Worm (Caenorhabditis elegans) whole organism, mixed stage, embryonic: ENCODE results near the gene srh-128.
"Not testable (repeated sequence)": the region's sequence is repeated elsewhere in the genome, so short reads cannot be mapped to it uniquely, and the experiment has no call there.

Source experiments
- M03D4.4 ChIP-seq: sonication (generic microtip); optimal IDR thresholded peaks from 2 replicates; lab custom pipeline; 2017; ENCODE audit warnings: mild to moderate bottlenecking, missing genetic modification characterization, missing compliant biosample characterization
- bed-3 ChIP-seq: fragments of 200-800 bp; sonication (Bioruptor generic); optimal IDR thresholded peaks from 3 replicates; lab custom pipeline; 2018; ENCODE audit warnings: mild to moderate bottlenecking, missing genetic modification characterization, moderate library complexity, missing compliant biosample characterization
- blmp-1 ChIP-seq: fragments of 150-350 bp; optimal IDR thresholded peaks from 2 replicates; lab custom pipeline; 2014; ENCODE audit warnings: missing biosample characterization, missing genetic modification characterization
- ceh-39 ChIP-seq: fragments of 150-350 bp; optimal IDR thresholded peaks from 2 replicates; lab custom pipeline; 2014; ENCODE audit warnings: missing biosample characterization, missing genetic modification characterization
- ces-1 ChIP-seq: fragments of 150-350 bp; optimal IDR thresholded peaks from 2 replicates; lab custom pipeline; 2014; ENCODE audit warnings: missing biosample characterization, missing genetic modification reagents, missing genetic modification characterization
- drap-1 ChIP-seq: fragments of 200-800 bp; sonication (Bioruptor generic); optimal IDR thresholded peaks from 3 replicates; lab custom pipeline; 2018; ENCODE audit warnings: mild to moderate bottlenecking, missing genetic modification characterization, missing compliant biosample characterization
- elt-1 ChIP-seq: sonication (generic microtip); optimal IDR thresholded peaks from 2 replicates; lab custom pipeline; 2017; ENCODE audit warnings: missing genetic modification characterization, mild to moderate bottlenecking, missing compliant biosample characterization, antibody characterized with exemption, moderate library complexity, borderline replicate concordance; ENCODE audit not compliant: insufficient read depth
- flh-1 ChIP-seq: fragments of 200-800 bp; sonication (Bioruptor generic); optimal IDR thresholded peaks from 2 replicates; lab custom pipeline; 2018; ENCODE audit warnings: mild to moderate bottlenecking, missing genetic modification characterization, moderate library complexity, missing compliant biosample characterization
- hlh-1 ChIP-seq: fragments of 150-350 bp; optimal IDR thresholded peaks from 2 replicates; lab custom pipeline; 2014; ENCODE audit warnings: missing biosample characterization, missing genetic modification reagents, missing genetic modification characterization
- lin-13 ChIP-seq: fragments of 150-350 bp; optimal IDR thresholded peaks from 2 replicates; lab custom pipeline; 2014; ENCODE audit warnings: missing biosample characterization, missing genetic modification characterization
- lin-32 ChIP-seq: fragments of 200-800 bp; sonication (Bioruptor generic); optimal IDR thresholded peaks from 2 replicates; lab custom pipeline; 2018; ENCODE audit warnings: mild to moderate bottlenecking, missing genetic modification characterization, missing compliant biosample characterization
- mls-2 ChIP-seq: sonication (generic microtip); optimal IDR thresholded peaks from 2 replicates; lab custom pipeline; 2016; ENCODE audit warnings: mild to moderate bottlenecking, missing genetic modification characterization, moderate library complexity, missing compliant biosample characterization
- nhr-237 ChIP-seq: fragments of 150-350 bp; optimal IDR thresholded peaks from 2 replicates; lab custom pipeline; 2014; ENCODE audit warnings: missing biosample characterization, missing genetic modification characterization
- nhr-28 ChIP-seq: fragments of 150-350 bp; optimal IDR thresholded peaks from 2 replicates; lab custom pipeline; 2014; ENCODE audit warnings: missing biosample characterization, missing genetic modification characterization
- nhr-76 ChIP-seq: sonication (generic microtip); optimal IDR thresholded peaks from 2 replicates; lab custom pipeline; 2017; ENCODE audit warnings: missing biosample characterization, missing genetic modification characterization
- pha-4 ChIP-seq: fragments of 150-350 bp; optimal IDR thresholded peaks from 2 replicates; lab custom pipeline; 2018; ENCODE audit warnings: missing biosample characterization, missing genetic modification reagents, missing genetic modification characterization
- snpc-4 ChIP-seq: fragments of 150-350 bp; optimal IDR thresholded peaks from 2 replicates; lab custom pipeline; 2014; ENCODE audit warnings: missing biosample characterization, missing genetic modification characterization
- sptf-1 ChIP-seq: sonication (generic microtip); optimal IDR thresholded peaks from 2 replicates; lab custom pipeline; 2017; ENCODE audit warnings: mild to moderate bottlenecking, missing genetic modification characterization, moderate library complexity, missing compliant biosample characterization
- tbx-8 ChIP-seq: fragments of 200-800 bp; sonication (Bioruptor generic); optimal IDR thresholded peaks from 2 replicates; lab custom pipeline; 2018; ENCODE audit warnings: mild to moderate bottlenecking, missing genetic modification characterization, moderate library complexity, missing compliant biosample characterization
- unc-120 ChIP-seq: sonication (generic microtip); optimal IDR thresholded peaks from 2 replicates; lab custom pipeline; 2017; ENCODE audit warnings: missing genetic modification characterization, missing compliant biosample characterization; ENCODE audit not compliant: poor library complexity, severe bottlenecking
- unc-39 ChIP-seq: fragments of 150-350 bp; optimal IDR thresholded peaks from 2 replicates; lab custom pipeline; 2014; ENCODE audit warnings: missing biosample characterization, missing genetic modification characterization
- ztf-11 ChIP-seq: fragments of 150-350 bp; optimal IDR thresholded peaks from 2 replicates; lab custom pipeline; 2014; ENCODE audit warnings: missing biosample characterization, missing genetic modification characterization

srh-128 gene

ce11 chrII:2677534-2678168, 27.4 kb downstream of the srh-128 start, which contains the start of gene F22E5.17:
Gene F22E5.17 (plus strand): TSS chrII:2678041.
- TF ChIP-seq lin-32 (GFP tag; lab: Kevin White, UChicago) (no peak), hlh-1 (tag; lab: Kevin White, UChicago) (no peak), nhr-237 (no peak), ces-1 (GFP tag; lab: Kevin White, UChicago) (no peak), blmp-1 (tag; lab: Kevin White, UChicago) (no peak), ztf-11 (tag; lab: Kevin White, UChicago) (no peak)

- not testable (repeated sequence) for TF ChIP-seq ces-1 (GFP tag; lab: Kevin White, UChicago); lin-13 (tag; lab: Kevin White, UChicago); pha-4 (tag; lab: Kevin White, UChicago)
Measured at ce11 chrII:2673534-2673933, 31.6 kb downstream of the srh-128 start, which contains the start of the genes F22E5.20 and F22E5.1. Gene F22E5.20 (minus strand): TSS chrII:2673634. Gene F22E5.1 (plus strand): TSS chrII:2673775.

ce11 chrII:2672320-2672719, 32.8 kb downstream of the srh-128 start, which contains the start of gene sri-57:
Gene sri-57 (minus strand): TSS chrII:2672420.
- not testable (repeated sequence) for TF ChIP-seq unc-120 (tag; lab: Kevin White, UChicago); M03D4.4 (tag; lab: Kevin White, UChicago); nhr-28

ce11 chrII:2665606-2666005, 39.5 kb downstream of the srh-128 start, which contains the start of gene F22E5.22:
Gene F22E5.22 (plus strand): TSS chrII:2665906.
- TF ChIP-seq elt-1 (tag; lab: Kevin White, UChicago) (no peak), bed-3 (GFP tag; lab: Kevin White, UChicago) (no peak), sptf-1 (tag; lab: Kevin White, UChicago) (no peak)

ce11 chrII:2665081-2665480, 40.0 kb downstream of the srh-128 start, which contains the start of gene F22E5.2:
Gene F22E5.2 (plus strand): TSS chrII:2665381.
- not testable (repeated sequence) for TF ChIP-seq unc-120 (tag; lab: Kevin White, UChicago); ztf-11 (tag; lab: Kevin White, UChicago); nhr-237

- TF ChIP-seq mls-2 (no peak), nhr-76 (no peak), pha-4 (tag; lab: Kevin White, UChicago) (no peak)
Measured at ce11 chrII:2659364-2659763, 45.7 kb downstream of the srh-128 start, which contains the start of gene gcy-21. Gene gcy-21 (plus strand): TSS chrII:2659664.

ce11 chrII:2656606-2657005, 48.5 kb downstream of the srh-128 start, which contains the start of gene sri-47:
Gene sri-47 (plus strand): TSS chrII:2656906.
- TF ChIP-seq tbx-8 (GFP tag; lab: Kevin White, UChicago) (no peak), lin-32 (GFP tag; lab: Kevin White, UChicago) (no peak), unc-39 (tag; lab: Kevin White, UChicago) (no peak), M03D4.4 (tag; lab: Kevin White, UChicago) (no peak), ces-1 (GFP tag; lab: Kevin White, UChicago) (no peak), pha-4 (tag; lab: Kevin White, UChicago) (no peak), snpc-4 (no peak), blmp-1 (tag; lab: Kevin White, UChicago) (no peak), ztf-11 (tag; lab: Kevin White, UChicago) (no peak), lin-13 (tag; lab: Kevin White, UChicago) (no peak), sptf-1 (tag; lab: Kevin White, UChicago) (no peak), bed-3 (GFP tag; lab: Kevin White, UChicago) (no peak), drap-1 (no peak), flh-1 (GFP tag; lab: Kevin White, UChicago) (no peak), ceh-39 (tag; lab: Kevin White, UChicago) (no peak)
